Worm (Caenorhabditis elegans): ENCODE measurements around the gene C33G3.6.

The C33G3.6 gene

DNA sequence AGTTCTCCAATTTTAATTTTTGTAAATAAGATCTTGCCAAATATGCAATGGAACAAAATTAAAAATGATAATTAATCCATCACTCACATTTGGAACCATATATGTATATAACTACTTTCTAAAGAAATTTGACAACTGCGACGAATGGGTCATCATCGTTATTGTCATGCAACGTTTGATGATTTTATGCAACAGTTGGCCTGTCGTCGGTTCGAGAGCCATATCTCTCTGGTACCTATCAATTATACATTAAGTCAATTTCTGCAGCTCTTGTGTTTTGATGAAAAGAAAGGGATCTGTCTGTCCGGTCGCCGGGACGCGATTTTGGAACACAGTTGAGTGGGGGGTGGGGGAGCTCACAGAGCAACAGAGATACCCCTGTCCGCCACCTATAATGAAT is 44.8 kb downstream of the C33G3.6 start:
- TF ChIP-seq mes-2 (tag; optimal IDR thresholded peaks at IDR 0.05; ENCODE audit: poor library complexity, severe bottlenecking) (no peak), lin-15B (tag; optimal IDR thresholded peaks at IDR 0.05) (no peak), tra-1 (GFP tag; IDR thresholded peaks at IDR 0.05) (no peak), lin-39 (tag; optimal IDR thresholded peaks at IDR 0.05) (no peak), sdz-12 (GFP tag; optimal IDR thresholded peaks at IDR 0.05) (no peak), daf-8 (GFP tag; IDR thresholded peaks at IDR 0.05) (no peak), ceh-20 (GFP tag; IDR thresholded peaks at IDR 0.05) (no peak), egl-27 (tag; optimal IDR thresholded peaks at IDR 0.05) (no peak), aha-1 (tag) (no peak), dmd-8 (GFP tag; IDR thresholded peaks at IDR 0.05) (no peak)

ce11 chrX:14033494-14033893 is 50.6 kb downstream of the C33G3.6 start, which contains the start of gene arrd-25:
arrd-25 (plus strand) TSS chrX:14033794.
- TF ChIP-seq F44E2.7 (GFP tag; IDR thresholded peaks at IDR 0.05): no peak
- TF ChIP-seq unc-62 (GFP tag; optimal IDR thresholded peaks at IDR 0.05 in 1 of 2): peak in 1 of 2 experiments; percentile 27
- TF ChIP-seq unc-62 (tag; optimal IDR thresholded peaks at IDR 0.05): no peak

ce11 chrX:14030524-14030923 is 53.6 kb downstream of the C33G3.6 start:
- TF ChIP-seq unc-62 (GFP tag; optimal IDR thresholded peaks at IDR 0.05 in 1 of 2): peak in 1 of 2 experiments; percentile 20
- no peak for TF ChIP-seq unc-62 (tag; optimal IDR thresholded peaks at IDR 0.05)
- TF ChIP-seq daf-16 (GFP tag; optimal IDR thresholded peaks at IDR 0.05): no peak
- TF ChIP-seq daf-16 (tag; optimal IDR thresholded peaks at IDR 0.05): peak; percentile 20
- TF ChIP-seq nhr-28 (tag; optimal IDR thresholded peaks at IDR 0.05): peak; percentile 27
- TF ChIP-seq lir-3 (tag; optimal IDR thresholded peaks at IDR 0.05): no peak
- TF ChIP-seq dmd-6 (GFP tag; IDR thresholded peaks at IDR 0.05): peak; percentile 71
- TF ChIP-seq lin-13 (GFP tag; optimal IDR thresholded peaks at IDR 0.05): no peak
- no peak for TF ChIP-seq T26A8.4 (GFP tag; IDR thresholded peaks at IDR 0.05)
- no peak for TF ChIP-seq pha-4 (GFP tag; IDR thresholded peaks at IDR 0.05)
- peak; percentile 46 for TF ChIP-seq pha-4 (tag; optimal IDR thresholded peaks at IDR 0.05)
- no peak for TF ChIP-seq set-16 (GFP tag; IDR thresholded peaks at IDR 0.05)

- TF ChIP-seq dve-1 (tag; optimal IDR thresholded peaks at IDR 0.05; ENCODE audit: insufficient read depth) (no peak), nhr-25 (tag; optimal IDR thresholded peaks at IDR 0.05; ENCODE audit: borderline replicate concordance, insufficient read depth) (no peak), nhr-77 (tag; optimal IDR thresholded peaks at IDR 0.05) (no peak), madf-5 (GFP tag; IDR thresholded peaks at IDR 0.05) (no peak), spr-1 (tag; optimal IDR thresholded peaks at IDR 0.05) (no peak), ceh-82 (tag; optimal IDR thresholded peaks at IDR 0.05) (no peak), mxl-3 (GFP tag; optimal IDR thresholded peaks at IDR 0.05) (no peak)
Measured at ce11 chrX:14029872-14030271, 54.3 kb downstream of the C33G3.6 start.

All from whole organism, L4 larva.